Fruit fly (Drosophila melanogaster) Kc167 (cell line): Measurements from ENCODE around the gene Hakai.

Experiments used
- Myc ChIP-seq: fragments of >200 bp; optimal IDR thresholded peaks from 2 replicates; lab custom pipeline; 2017; ENCODE audit warnings: missing external identifiers
- Sin3A ChIP-seq: fragments of >200 bp; optimal IDR thresholded peaks from 2 replicates; lab custom pipeline; 2018; ENCODE audit warnings: missing external identifiers
- h ChIP-seq: fragments of >200 bp; optimal IDR thresholded peaks from 3 replicates; lab custom pipeline; 2018; ENCODE audit warnings: missing external identifiers
- psq ChIP-seq: fragments of >200 bp; optimal IDR thresholded peaks from 2 replicates; lab custom pipeline; 2017; ENCODE audit warnings: missing external identifiers

- TF ChIP-seq h (lab: Kevin White, UChicago) (no peak), Sin3A (no peak), psq (lab: Kevin White, UChicago) (no peak), Myc (no peak)
Measured at dm6 chr2L:19588924-19589323, 6.7 kb upstream of the Hakai start.
